Worm (Caenorhabditis elegans) whole organism, L2 larva: Measurements from ENCODE around the gene catp-8.

ENCODE experiments used
- ama-1 ChIP-seq: fragments of 150-350 bp; optimal IDR thresholded peaks from 2 replicates; lab custom pipeline; 2018; ENCODE audit warnings: inconsistent platforms
- ceh-16 ChIP-seq: fragments of 150-350 bp; optimal IDR thresholded peaks from 2 replicates; lab custom pipeline; 2014; ENCODE audit warnings: missing biosample characterization, missing genetic modification characterization
- elt-1 ChIP-seq: fragments of 150-350 bp; optimal IDR thresholded peaks from 2 replicates; lab custom pipeline; 2014; ENCODE audit warnings: missing biosample characterization, missing genetic modification characterization
- lin-13 ChIP-seq: fragments of 150-350 bp; optimal IDR thresholded peaks from 2 replicates; lab custom pipeline; 2014; ENCODE audit warnings: missing biosample characterization, missing genetic modification reagents, missing genetic modification characterization
- lin-39 ChIP-seq: fragments of 150-350 bp; optimal IDR thresholded peaks from 2 replicates; lab custom pipeline; 2014; ENCODE audit warnings: missing biosample characterization, missing genetic modification reagents, missing genetic modification characterization
- nhr-25 ChIP-seq: fragments of 150-350 bp; sonication (generic microtip); optimal IDR thresholded peaks from 3 replicates; lab custom pipeline; 2014; ENCODE audit warnings: missing biosample characterization, missing genetic modification characterization
- nhr-6 ChIP-seq: fragments of 150-350 bp; optimal IDR thresholded peaks from 2 replicates; lab custom pipeline; 2014; ENCODE audit warnings: missing biosample characterization, missing genetic modification characterization

DNA sequence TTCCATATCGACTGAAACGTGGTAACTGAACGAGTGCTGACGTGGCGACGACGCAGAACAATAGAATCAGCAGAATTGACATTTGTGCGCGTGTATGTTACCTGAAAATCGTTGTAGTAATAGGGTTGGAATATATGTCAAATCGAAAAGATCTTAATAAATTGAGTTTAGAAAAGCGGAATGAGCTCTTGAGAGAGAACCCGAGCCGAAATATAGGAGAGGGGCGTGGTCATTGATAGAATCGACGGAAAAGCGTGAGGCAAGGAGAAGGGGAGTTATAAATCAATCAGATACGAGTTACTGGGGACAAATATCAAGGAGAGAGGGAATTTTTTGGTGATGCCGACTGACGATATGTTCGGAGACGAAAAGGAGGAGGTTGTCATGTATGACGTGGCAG is 31.6 kb upstream of the catp-8 start, which contains the start of gene M04B2.6:
- no peak for TF ChIP-seq ama-1 (lab: Kevin White, UChicago)
- no peak for TF ChIP-seq nhr-6
- TF ChIP-seq elt-1 (tag; lab: Kevin White, UChicago): no peak
- no peak for TF ChIP-seq ceh-16 (tag; lab: Kevin White, UChicago)
- no peak for TF ChIP-seq nhr-25 (tag; lab: Kevin White, UChicago)
- TF ChIP-seq lin-13 (GFP tag; lab: Kevin White, UChicago): no peak
- no peak for TF ChIP-seq lin-39 (tag; lab: Kevin White, UChicago)
